Worm (Caenorhabditis elegans): ENCODE data around the gene ceh-53.

ceh-53 gene

ce11 chrIV:3515412-3516046 is 17.5 kb downstream of the ceh-53 start (continued):
- TF ChIP-seq ama-1 (optimal IDR thresholded peaks at IDR 0.05), result no peak
- no peak for TF ChIP-seq ama-1 (GFP tag; optimal IDR thresholded peaks at IDR 0.05)
- no peak for TF ChIP-seq nfyb-1 (GFP tag; IDR thresholded peaks at IDR 0.05)
- peak; percentile 86 for TF ChIP-seq cebp-1 (GFP tag; IDR thresholded peaks at IDR 0.05)
- peak; percentile 96 for TF ChIP-seq cebp-1 (tag; optimal IDR thresholded peaks at IDR 0.05)
- no peak for TF ChIP-seq mes-4 (tag; optimal IDR thresholded peaks at IDR 0.05)
- TF ChIP-seq snpc-3.4 (tag; optimal IDR thresholded peaks at IDR 0.05), result no peak
- no peak for TF ChIP-seq Y53F4B.3 (GFP tag; IDR thresholded peaks at IDR 0.05)
- no peak for TF ChIP-seq bed-2 (GFP tag; IDR thresholded peaks at IDR 0.05)
- TF ChIP-seq ztf-3 (GFP tag; optimal IDR thresholded peaks at IDR 0.05), result no peak
- TF ChIP-seq F37B4.10 (GFP tag; IDR thresholded peaks at IDR 0.05), result no peak
- no peak for TF ChIP-seq snpc-4 (GFP tag; optimal IDR thresholded peaks at IDR 0.05)
- TF ChIP-seq snpc-4 (tag; optimal IDR thresholded peaks at IDR 0.05), result peak in 1 of 4 experiments; percentile 15
- peak; percentile 74 for TF ChIP-seq attf-5 (GFP tag; optimal IDR thresholded peaks at IDR 0.05)
- TF ChIP-seq nhr-90 (tag; optimal IDR thresholded peaks at IDR 0.05), result no peak
- TF ChIP-seq ztf-25 (GFP tag; IDR thresholded peaks at IDR 0.05), result no peak
- no peak for TF ChIP-seq madf-3 (GFP tag; IDR thresholded peaks at IDR 0.05)
- TF ChIP-seq F57A8.1 (GFP tag; optimal IDR thresholded peaks at IDR 0.05), result no peak
- TF ChIP-seq let-526 (GFP tag; IDR thresholded peaks at IDR 0.05), result no peak
- TF ChIP-seq rpc-1 (optimal IDR thresholded peaks at IDR 0.05), result no peak
- no peak for TF ChIP-seq rpc-1 (tag; optimal IDR thresholded peaks at IDR 0.05)
- no peak for TF ChIP-seq bed-1 (GFP tag; IDR thresholded peaks at IDR 0.05)
- TF ChIP-seq attf-3 (GFP tag; conservative IDR thresholded peaks at IDR 0.05), result no peak
- no peak for TF ChIP-seq fkh-3 (tag; optimal IDR thresholded peaks at IDR 0.05)
- no peak for TF ChIP-seq tbx-9 (tag; optimal IDR thresholded peaks at IDR 0.05; ENCODE audit: borderline replicate concordance)
- no peak for TF ChIP-seq snpc-1.1 (tag; optimal IDR thresholded peaks at IDR 0.05; ENCODE audit: insufficient read depth)
- TF ChIP-seq F57C9.4 (tag; optimal IDR thresholded peaks at IDR 0.05), result no peak
- TF ChIP-seq tbp1 (GFP tag; optimal IDR thresholded peaks at IDR 0.05), result peak; percentile 17
- no peak for TF ChIP-seq aptf-3 (GFP tag; IDR thresholded peaks at IDR 0.05)
- TF ChIP-seq Y67H2A.10 (GFP tag; conservative IDR thresholded peaks at IDR 0.05), result no peak
- no peak for TF ChIP-seq gei-17 (GFP tag; optimal IDR thresholded peaks at IDR 0.05)
- TF ChIP-seq zfh-2 (GFP tag; conservative IDR thresholded peaks at IDR 0.05), result peak; percentile 96
- TF ChIP-seq lin-40 (tag; optimal IDR thresholded peaks at IDR 0.05), result peak; percentile 14
- TF ChIP-seq efl-1 (GFP tag; optimal IDR thresholded peaks at IDR 0.05), result no peak
- no peak for TF ChIP-seq ceh-58 (GFP tag; IDR thresholded peaks at IDR 0.05)

ce11 chrIV:3516586-3516985 is 18.6 kb downstream of the ceh-53 start, which contains the start of gene unc-33:
Gene unc-33, plus strand, starts transcription at chrIV:3516886.
- no peak for TF ChIP-seq nfyb-1 (GFP tag; IDR thresholded peaks at IDR 0.05)
- no peak for TF ChIP-seq cebp-2 (GFP tag; IDR thresholded peaks at IDR 0.05)
- no peak for TF ChIP-seq nhr-179 (tag; optimal IDR thresholded peaks at IDR 0.05)
- no peak for TF ChIP-seq tlf-1 (GFP tag; optimal IDR thresholded peaks at IDR 0.05)
- TF ChIP-seq F33H1.4 (GFP tag; IDR thresholded peaks at IDR 0.05), result no peak
- TF ChIP-seq efl-1 (GFP tag; optimal IDR thresholded peaks at IDR 0.05), result no peak
- TF ChIP-seq cebp-1 (GFP tag; IDR thresholded peaks at IDR 0.05), result no peak
- no peak for TF ChIP-seq cebp-1 (tag; optimal IDR thresholded peaks at IDR 0.05)

Measured in whole organism, young adult.